Fruit fly (Drosophila melanogaster) whole organism, embryonic: ENCODE data around the gene Rim2.
A peak's percentile ranks its signal among the peaks of the same experiment; 100 is the strongest.

Source experiments
- Antp ChIP-seq: fragments of 200-800 bp; sonication (Bioruptor generic); optimal IDR thresholded peaks from 3 replicates; lab custom pipeline; 2016; ENCODE audit warnings: missing biosample characterization, missing genetic modification characterization
- Bdp1 ChIP-seq: fragments of 200-800 bp; sonication (Bioruptor generic); optimal IDR thresholded peaks from 3 replicates; lab custom pipeline; 2016; ENCODE audit warnings: missing biosample characterization, missing genetic modification characterization
- CG11247 ChIP-seq: fragments of 200-800 bp; sonication (Bioruptor generic); IDR thresholded peaks from 2 replicates; pipeline ENCODE4 v1.3.6; 2022; ENCODE audit warnings: missing biosample characterization, missing genetic modification characterization
- CG11504 ChIP-seq: fragments of 200-800 bp; sonication (Bioruptor generic); optimal IDR thresholded peaks from 3 replicates; lab custom pipeline; 2019; ENCODE audit warnings: missing biosample characterization, mild to moderate bottlenecking, missing genetic modification characterization, moderate library complexity
- CG13123 ChIP-seq: fragments of 200-800 bp; sonication (Bioruptor generic); optimal IDR thresholded peaks from 2 replicates; lab custom pipeline; 2016; ENCODE audit warnings: missing biosample characterization, missing genetic modification characterization
- CG13424 ChIP-seq: fragments of 200-800 bp; sonication (Bioruptor generic); optimal IDR thresholded peaks from 2 replicates; lab custom pipeline; 2019; ENCODE audit warnings: missing biosample characterization, mild to moderate bottlenecking, missing genetic modification characterization, moderate library complexity
- CG15073 ChIP-seq: fragments of 200-800 bp; sonication (Bioruptor generic); optimal IDR thresholded peaks from 2 replicates; lab custom pipeline; 2016; ENCODE audit warnings: missing biosample characterization, missing genetic modification characterization
- CG17359 ChIP-seq: fragments of 200-800 bp; sonication (Bioruptor generic); optimal IDR thresholded peaks from 3 replicates; lab custom pipeline; 2018; ENCODE audit warnings: missing biosample characterization, mild to moderate bottlenecking, missing genetic modification characterization, moderate library complexity
- CG17361 ChIP-seq: fragments of 200-800 bp; sonication (Bioruptor generic); IDR thresholded peaks from 3 replicates; pipeline ENCODE4 v1.3.6; 2022; ENCODE audit warnings: missing biosample characterization, missing genetic modification characterization
- CG2678 ChIP-seq: fragments of 200-800 bp; sonication (Bioruptor generic); optimal IDR thresholded peaks from 3 replicates; lab custom pipeline; 2019; ENCODE audit warnings: missing biosample characterization, mild to moderate bottlenecking, missing genetic modification characterization, moderate library complexity
- CG31388 ChIP-seq: fragments of 200-800 bp; sonication (Bioruptor generic); optimal IDR thresholded peaks from 2 replicates; lab custom pipeline; 2016; ENCODE audit warnings: missing biosample characterization, missing genetic modification characterization
- CG34422 ChIP-seq: fragments of 200-800 bp; sonication (Bioruptor generic); IDR thresholded peaks from 3 replicates; pipeline ENCODE4 v1.3.6; 2022; ENCODE audit warnings: missing biosample characterization, missing genetic modification characterization
- CG3847 ChIP-seq: fragments of 200-800 bp; sonication (Bioruptor generic); IDR thresholded peaks from 2 replicates; pipeline ENCODE4 v1.3.6; 2022; ENCODE audit warnings: missing biosample characterization, missing genetic modification characterization
- CG6254 ChIP-seq: fragments of 200-800 bp; sonication (Bioruptor generic); optimal IDR thresholded peaks from 3 replicates; lab custom pipeline; 2017; ENCODE audit warnings: mild to moderate bottlenecking, missing biosample characterization, missing genetic modification reagents, missing genetic modification characterization
- CG7987 ChIP-seq: fragments of 200-800 bp; sonication (Bioruptor generic); optimal IDR thresholded peaks from 2 replicates; lab custom pipeline; 2018; ENCODE audit warnings: missing biosample characterization, mild to moderate bottlenecking, missing genetic modification characterization, moderate library complexity
- CG8388 ChIP-seq: fragments of 200-800 bp; sonication (Bioruptor generic); optimal IDR thresholded peaks from 2 replicates; lab custom pipeline; 2019; ENCODE audit warnings: missing biosample characterization, mild to moderate bottlenecking, missing genetic modification characterization, moderate library complexity
- CG9609 ChIP-seq: fragments of 200-800 bp; sonication (Bioruptor generic); optimal IDR thresholded peaks from 3 replicates; lab custom pipeline; 2016; ENCODE audit warnings: missing biosample characterization, missing genetic modification characterization
- Chrac-16 ChIP-seq: fragments of 200-800 bp; sonication (Bioruptor generic); optimal IDR thresholded peaks from 3 replicates; lab custom pipeline; 2016; ENCODE audit warnings: missing biosample characterization, missing genetic modification characterization
- CoRest ChIP-seq: fragments of 200-800 bp; sonication (Bioruptor generic); optimal IDR thresholded peaks from 3 replicates; lab custom pipeline; 2018; ENCODE audit warnings: missing biosample characterization, mild to moderate bottlenecking, missing genetic modification characterization, moderate library complexity
- HLHmδ ChIP-seq: fragments of 200-800 bp; sonication (Bioruptor generic); optimal IDR thresholded peaks from 2 replicates; lab custom pipeline; 2018; ENCODE audit warnings: missing biosample characterization, mild to moderate bottlenecking, missing genetic modification characterization, moderate library complexity
- HmgD ChIP-seq: fragments of 200-800 bp; sonication (Bioruptor generic); optimal IDR thresholded peaks from 3 replicates; lab custom pipeline; 2016; ENCODE audit warnings: missing biosample characterization, missing genetic modification characterization
- Hr51 ChIP-seq, 2 experiments: fragments of 200-800 bp; sonication (Bioruptor generic); optimal IDR thresholded peaks; 2 replicates in 1 of 2; 3 replicates in 1 of 2; lab custom pipeline; 2016 to 2018; ENCODE audit warnings: missing biosample characterization in 2 of 2, missing genetic modification characterization in 2 of 2, mild to moderate bottlenecking in 1 of 2, moderate library complexity in 1 of 2
- Lim3 ChIP-seq: fragments of 200-800 bp; sonication (Bioruptor generic); IDR thresholded peaks from 2 replicates; pipeline ENCODE4 v1.3.6; 2022; ENCODE audit warnings: missing biosample characterization, missing genetic modification characterization
- Meics ChIP-seq: fragments of 200-800 bp; sonication (Bioruptor generic); optimal IDR thresholded peaks from 2 replicates; lab custom pipeline; 2017; ENCODE audit warnings: missing biosample characterization, mild to moderate bottlenecking, missing genetic modification characterization
- Oaz ChIP-seq: fragments of 200-800 bp; sonication (Bioruptor generic); IDR thresholded peaks from 2 replicates; pipeline ENCODE4 v1.3.6; 2022; ENCODE audit warnings: missing biosample characterization, missing genetic modification characterization
- Poxn ChIP-seq: fragments of 200-800 bp; sonication (Bioruptor generic); IDR thresholded peaks from 2 replicates; pipeline ENCODE4 v1.3.6; 2022; ENCODE audit warnings: missing biosample characterization, missing genetic modification characterization
- Ravus ChIP-seq: fragments of 200-800 bp; sonication (Bioruptor generic); IDR thresholded peaks from 2 replicates; pipeline ENCODE4 v1.3.6; 2022; ENCODE audit warnings: missing biosample characterization, missing genetic modification characterization
- Six4 ChIP-seq: fragments of 200-800 bp; sonication (Bioruptor generic); optimal IDR thresholded peaks from 2 replicates; lab custom pipeline; 2016; ENCODE audit warnings: missing biosample characterization, missing genetic modification characterization
- Sry-δ ChIP-seq: fragments of 200-800 bp; sonication (Bioruptor generic); optimal IDR thresholded peaks from 2 replicates; lab custom pipeline; 2016; ENCODE audit warnings: missing biosample characterization, missing genetic modification characterization
- bbx ChIP-seq: fragments of 200-800 bp; sonication (Bioruptor generic); IDR thresholded peaks from 2 replicates; pipeline ENCODE4 v1.3.6; 2022; ENCODE audit warnings: missing biosample characterization, missing genetic modification characterization; ENCODE audit not compliant: partially characterized antibody
- cas ChIP-seq: fragments of 200-800 bp; sonication (Bioruptor generic); IDR thresholded peaks from 2 replicates; pipeline ENCODE4 v1.3.6; 2022; ENCODE audit warnings: missing biosample characterization, missing genetic modification characterization
- danr ChIP-seq: fragments of 200-800 bp; sonication (Bioruptor generic); IDR thresholded peaks from 2 replicates; pipeline ENCODE4 v1.3.6; 2022; ENCODE audit warnings: missing biosample characterization, missing genetic modification characterization
- dm ChIP-seq: fragments of 200-800 bp; sonication (Bioruptor generic); optimal IDR thresholded peaks from 3 replicates; lab custom pipeline; 2016; ENCODE audit warnings: missing biosample characterization, missing genetic modification characterization
- dmrt99B ChIP-seq: fragments of 200-800 bp; sonication (Bioruptor generic); optimal IDR thresholded peaks from 2 replicates; lab custom pipeline; 2018; ENCODE audit warnings: missing biosample characterization, mild to moderate bottlenecking, missing genetic modification characterization, moderate library complexity
- eyg ChIP-seq: fragments of 200-800 bp; sonication (Bioruptor generic); optimal IDR thresholded peaks from 3 replicates; lab custom pipeline; 2016; ENCODE audit warnings: missing biosample characterization, missing genetic modification characterization
- fd64A ChIP-seq: fragments of 200-800 bp; sonication (Bioruptor generic); optimal IDR thresholded peaks from 3 replicates; lab custom pipeline; 2018; ENCODE audit warnings: missing biosample characterization, mild to moderate bottlenecking, missing genetic modification characterization
- grn ChIP-seq: fragments of 200-800 bp; sonication (Bioruptor generic); optimal IDR thresholded peaks from 3 replicates; lab custom pipeline; 2017; ENCODE audit warnings: missing biosample characterization, missing genetic modification characterization
- gsb-n ChIP-seq: fragments of 200-800 bp; sonication (Bioruptor generic); optimal IDR thresholded peaks from 3 replicates; lab custom pipeline; 2018; ENCODE audit warnings: missing biosample characterization, mild to moderate bottlenecking, missing genetic modification characterization
- jigr1 ChIP-seq: fragments of 200-800 bp; sonication (Bioruptor generic); IDR thresholded peaks from 3 replicates; pipeline ENCODE4 v1.3.6; 2022; ENCODE audit warnings: missing biosample characterization, missing genetic modification characterization
- jing ChIP-seq: fragments of 200-800 bp; sonication (Bioruptor generic); optimal IDR thresholded peaks from 2 replicates; lab custom pipeline; 2018; ENCODE audit warnings: missing biosample characterization, mild to moderate bottlenecking, missing genetic modification characterization
- lbe ChIP-seq: fragments of 200-800 bp; sonication (Bioruptor generic); optimal IDR thresholded peaks from 2 replicates; lab custom pipeline; 2016; ENCODE audit warnings: missing biosample characterization, mild to moderate bottlenecking, missing genetic modification characterization
- mld ChIP-seq: fragments of 200-800 bp; sonication (Bioruptor generic); IDR thresholded peaks from 3 replicates; pipeline ENCODE4 v1.3.6; 2022; ENCODE audit warnings: missing biosample characterization, missing genetic modification characterization; ENCODE audit not compliant: partially characterized antibody
- pnt ChIP-seq: fragments of 200-800 bp; sonication (Bioruptor generic); optimal IDR thresholded peaks from 3 replicates; lab custom pipeline; 2016; ENCODE audit warnings: missing biosample characterization, missing genetic modification characterization
- prd ChIP-seq, 3 experiments: fragments of >200 bp in 2 of 3; fragments of 200-800 bp in 1 of 3; sonication (Bioruptor generic) in 1 of 3; optimal IDR thresholded peaks in 2 of 3; IDR thresholded peaks in 1 of 3; 2 replicates in 2 of 3; 3 replicates in 1 of 3; pipeline versions ENCODE4 v1.3.6 to Lab custom; 2017 to 2022; ENCODE audit warnings: missing biosample characterization in 1 of 3, missing genetic modification characterization in 1 of 3
- rib ChIP-seq: fragments of 200-800 bp; sonication (Bioruptor generic); IDR thresholded peaks from 2 replicates; pipeline ENCODE4 v1.3.6; 2022; ENCODE audit warnings: missing biosample characterization, missing genetic modification characterization
- sc ChIP-seq, 3 experiments: fragments of >200 bp in 2 of 3; fragments of 200-800 bp in 1 of 3; sonication (Bioruptor generic) in 1 of 3; optimal IDR thresholded peaks; 2 replicates in 2 of 3; 3 replicates in 1 of 3; lab custom pipeline; 2017; ENCODE audit warnings: mild to moderate bottlenecking in 1 of 3, missing biosample characterization in 1 of 3, missing genetic modification characterization in 1 of 3, missing genetic modification reagents in 1 of 3
- sens-2 ChIP-seq: fragments of 200-800 bp; sonication (Bioruptor generic); IDR thresholded peaks from 2 replicates; pipeline ENCODE4 v1.3.6; 2022; ENCODE audit warnings: missing biosample characterization, missing genetic modification characterization
- stwl ChIP-seq: fragments of 200-800 bp; sonication (Bioruptor generic); optimal IDR thresholded peaks from 3 replicates; lab custom pipeline; 2018; ENCODE audit warnings: missing biosample characterization, mild to moderate bottlenecking, missing genetic modification characterization, moderate library complexity
- tin ChIP-seq: fragments of 200-800 bp; sonication (Bioruptor generic); optimal IDR thresholded peaks from 3 replicates; lab custom pipeline; 2016; ENCODE audit warnings: missing biosample characterization, missing genetic modification characterization

The Rim2 gene

DNA sequence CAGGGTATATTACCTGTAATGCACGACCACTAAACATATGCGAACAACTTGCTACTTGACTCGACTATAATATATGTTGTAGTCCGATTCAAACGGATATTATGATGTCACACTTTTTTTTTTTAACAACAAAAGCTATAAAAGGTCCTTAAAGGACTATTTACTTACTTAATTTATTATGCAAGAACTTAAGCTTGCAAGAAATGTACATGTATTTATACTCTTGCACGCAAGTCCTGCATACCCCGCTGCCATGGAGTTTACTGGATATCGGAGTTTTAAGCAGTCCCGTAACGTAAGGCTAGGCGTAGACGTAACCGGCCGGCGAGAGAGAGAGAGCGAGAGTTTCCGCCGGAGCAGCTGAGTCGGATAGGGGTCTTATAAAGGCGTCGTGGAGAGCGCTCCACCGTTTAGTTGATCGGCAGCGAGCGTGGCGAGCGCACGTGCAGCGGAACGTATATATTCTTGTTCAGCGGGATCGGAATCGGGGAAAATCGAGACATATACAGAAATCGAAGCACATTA, 12.9 kb upstream of the Rim2 start (continued):
- TF ChIP-seq jigr1 (GFP tag; lab: Robert Waterston, UW) (peak; percentile 86; the same call in 2 of the 3 replicates), grn (GFP tag; lab: Kevin White, UChicago) (peak; percentile 20), sc (optimal IDR thresholded peaks at IDR 0.05; lab: Kevin White, UChicago) (no peak), sc (GFP tag; optimal IDR thresholded peaks at IDR 0.05; lab: Kevin White, UChicago) (peak; percentile 90), pnt (GFP tag; lab: Kevin White, UChicago) (peak; percentile 94), Ravus (peak; percentile 64; the same call in 1 of the 2 replicates), Poxn (GFP tag; lab: Robert Waterston, UW) (peak; percentile 66), bbx (peak; percentile 62), rib (GFP tag; lab: Robert Waterston, UW) (no peak), lbe (no peak), HmgD (peak; percentile 19), CG17361 (GFP tag; lab: Robert Waterston, UW) (peak; percentile 93), CG3847 (GFP tag; lab: Robert Waterston, UW) (peak; percentile 81), CG11504 (tag; lab: Kevin White, UChicago) (peak; percentile 89), CG34422 (GFP tag; lab: Robert Waterston, UW) (peak; percentile 88), Oaz (GFP tag; lab: Robert Waterston, UW) (peak; percentile 69; the same call in 1 of the 2 replicates), HLHmδ (GFP tag; lab: Kevin White, UChicago) (peak; percentile 41), CG2678 (tag; lab: Kevin White, UChicago) (peak; percentile 88), Antp (GFP tag; lab: Kevin White, UChicago) (peak; percentile 90), mld (GFP tag; lab: Robert Waterston, UW) (no peak), jing (GFP tag; lab: Kevin White, UChicago) (peak; percentile 87), Bdp1 (GFP tag; lab: Kevin White, UChicago) (peak; percentile 77), CG11247 (peak; percentile 80), eyg (GFP tag; lab: Kevin White, UChicago) (peak; percentile 75), Sry-δ (GFP tag; lab: Kevin White, UChicago) (peak; percentile 44), stwl (peak; percentile 22), CG15073 (GFP tag; lab: Kevin White, UChicago) (peak; percentile 68), CG9609 (peak; percentile 86), CG31388 (GFP tag; lab: Kevin White, UChicago) (peak; percentile 64), sens-2 (GFP tag; lab: Robert Waterston, UW) (no peak; the same call in 1 of the 2 replicates), CG17359 (tag; lab: Kevin White, UChicago) (peak; percentile 93), CG7987 (GFP tag; lab: Kevin White, UChicago) (peak; percentile 39), Hr51 (GFP tag; optimal IDR thresholded peaks at IDR 0.05; lab: Kevin White, UChicago) (peak; percentile 85 to 92), prd (optimal IDR thresholded peaks at IDR 0.05; lab: Kevin White, UChicago) (no peak), prd (GFP tag; IDR thresholded peaks at IDR 0.05; lab: Robert Waterston, UW) (peak; percentile 94), CG13123 (GFP tag; lab: Kevin White, UChicago) (peak; percentile 71), CG6254 (GFP tag; lab: Kevin White, UChicago) (peak; percentile 77), cas (GFP tag; lab: Robert Waterston, UW) (peak; percentile 61; the same call in 1 of the 2 replicates), Meics (GFP tag; lab: Kevin White, UChicago) (peak; percentile 81), dm (GFP tag; lab: Kevin White, UChicago) (peak; percentile 73), CoRest (tag; lab: Kevin White, UChicago) (peak; percentile 87), tin (GFP tag; lab: Kevin White, UChicago) (peak; percentile 88), dmrt99B (tag; lab: Kevin White, UChicago) (peak; percentile 94), Six4 (GFP tag; lab: Kevin White, UChicago) (peak; percentile 76), CG8388 (peak; percentile 85), Lim3 (GFP tag; lab: Robert Waterston, UW) (peak; percentile 47; the same call in 1 of the 2 replicates), danr (GFP tag; lab: Robert Waterston, UW) (peak; percentile 70), Chrac-16 (GFP tag; lab: Kevin White, UChicago) (peak; percentile 89), gsb-n (tag; lab: Kevin White, UChicago) (peak; percentile 85), fd64A (GFP tag; lab: Kevin White, UChicago) (peak; percentile 28), CG13424 (tag; lab: Kevin White, UChicago) (peak; percentile 78)
